Fruit fly (Drosophila melanogaster): Measurements from ENCODE around the gene CG33223.

CG33223 gene

DNA sequence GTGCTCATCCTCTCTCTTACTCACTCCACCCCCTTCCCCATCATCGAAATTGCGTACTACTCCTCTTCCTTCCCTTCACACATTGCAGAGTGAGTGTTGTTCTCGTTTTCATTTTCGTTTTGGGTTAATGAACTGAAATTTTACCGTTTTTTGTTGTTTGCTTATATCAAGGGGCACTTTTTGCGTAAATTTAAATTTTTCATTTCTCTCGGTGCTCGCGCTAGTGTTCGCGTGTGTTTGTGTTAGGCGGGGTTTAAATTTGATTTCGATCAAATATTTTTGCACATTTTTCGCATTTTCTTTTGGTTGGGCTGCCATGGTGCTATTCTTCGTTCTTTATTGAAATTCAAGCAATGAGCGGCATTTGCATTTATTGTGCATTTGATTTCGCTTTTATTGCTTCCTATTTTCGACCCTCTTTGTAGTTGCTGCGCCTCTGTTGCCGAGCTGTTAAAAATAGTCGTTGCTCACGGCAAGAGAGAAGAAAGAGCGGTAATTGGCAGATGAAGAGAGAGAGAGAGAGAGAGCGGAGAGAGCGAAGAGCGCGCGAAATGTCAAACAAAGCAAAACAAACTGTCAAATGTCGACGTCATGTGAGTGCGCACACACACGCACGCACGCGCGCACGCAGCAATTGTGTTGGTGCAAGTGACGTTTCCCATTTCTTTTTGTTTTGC, 62.8 kb downstream of the CG33223 start (continued):
- TF ChIP-seq Chrac-16 (GFP tag; optimal IDR thresholded peaks at IDR 0.05), result no peak
- peak; percentile 39 for TF ChIP-seq sens (GFP tag)
- peak; percentile 73 for TF ChIP-seq ewg (GFP tag; optimal IDR thresholded peaks at IDR 0.05)
- TF ChIP-seq Dad (GFP tag; optimal IDR thresholded peaks at IDR 0.05), result no peak
- TF ChIP-seq Adf1 (GFP tag; IDR thresholded peaks at IDR 0.05), result peak; percentile 48; the same call in 1 of the 2 replicates
- TF ChIP-seq CG18599 (GFP tag; optimal IDR thresholded peaks at IDR 0.05), result no peak
- no peak for TF ChIP-seq TFAM (GFP tag; optimal IDR thresholded peaks at IDR 0.05)
- TF ChIP-seq Poxn (GFP tag; IDR thresholded peaks at IDR 0.05), result no peak
- TF ChIP-seq Stat92E (GFP tag; optimal IDR thresholded peaks at IDR 0.05), result peak in 1 of 3 experiments; percentile 84
- peak; percentile 2 for TF ChIP-seq nerfin-1 (tag; optimal IDR thresholded peaks at IDR 0.05)
- TF ChIP-seq Sin3A (optimal IDR thresholded peaks at IDR 0.05), result no peak
- peak in 1 of 3 experiments; percentile 43 for TF ChIP-seq lola (GFP tag; optimal IDR thresholded peaks at IDR 0.05)
- TF ChIP-seq Dfd (GFP tag; optimal IDR thresholded peaks at IDR 0.05), result peak; percentile 52 to 90
- TF ChIP-seq ken (GFP tag; IDR thresholded peaks at IDR 0.05), result peak; percentile 50; the same call in 1 of the 3 replicates
- TF ChIP-seq jumu (GFP tag; optimal IDR thresholded peaks at IDR 0.05), result no peak
- TF ChIP-seq crp (GFP tag; optimal IDR thresholded peaks at IDR 0.05), result no peak
- TF ChIP-seq Drgx (GFP tag; IDR thresholded peaks at IDR 0.05), result peak; percentile 60
- TF ChIP-seq sqz (GFP tag; optimal IDR thresholded peaks at IDR 0.05), result peak; percentile 60
- peak; percentile 85 for TF ChIP-seq cg (GFP tag; optimal IDR thresholded peaks at IDR 0.05)
- TF ChIP-seq Dll (GFP tag; IDR thresholded peaks at IDR 0.05; ENCODE audit: partially characterized antibody), result peak; percentile 58; the same call in 1 of the 4 replicates
- peak; percentile 40 for TF ChIP-seq HLHmδ (GFP tag; optimal IDR thresholded peaks at IDR 0.05)
- TF ChIP-seq HmgD (GFP tag; optimal IDR thresholded peaks at IDR 0.05), result no peak
- no peak for TF ChIP-seq tll (GFP tag; optimal IDR thresholded peaks at IDR 0.05)
- peak; percentile 56; the same call in 2 of the 3 replicates for TF ChIP-seq CG34224 (GFP tag; IDR thresholded peaks at IDR 0.05; ENCODE audit: partially characterized antibody)
- TF ChIP-seq sim (GFP tag; IDR thresholded peaks at IDR 0.05), result 0 out of 2 replicates have a peak, but pooled peaks have one; percentile 39
- TF ChIP-seq CG3163 (GFP tag; optimal IDR thresholded peaks at IDR 0.05), result peak; percentile 57
- TF ChIP-seq Ets97D (GFP tag; optimal IDR thresholded peaks at IDR 0.05), result no peak
- 0 out of 3 replicates have a peak, but pooled peaks have one; percentile 52 for TF ChIP-seq so (GFP tag; IDR thresholded peaks at IDR 0.05)
- TF ChIP-seq CG13424 (tag; optimal IDR thresholded peaks at IDR 0.05), result no peak
- TF ChIP-seq CG17829 (tag; optimal IDR thresholded peaks at IDR 0.05), result peak; percentile 3
- 0 out of 2 replicates have a peak, but pooled peaks have one; percentile 13 for TF ChIP-seq CG5953 (GFP tag; IDR thresholded peaks at IDR 0.05)
- no peak for TF ChIP-seq cato (GFP tag; optimal IDR thresholded peaks at IDR 0.05; ENCODE audit: borderline replicate concordance)
- peak; percentile 21; the same call in 1 of the 2 replicates for TF ChIP-seq hbn (GFP tag; IDR thresholded peaks at IDR 0.05; ENCODE audit: partially characterized antibody)
- TF ChIP-seq pum (GFP tag; optimal IDR thresholded peaks at IDR 0.05), result no peak
- no peak for TF ChIP-seq CG17802 (tag; optimal IDR thresholded peaks at IDR 0.05)
- TF ChIP-seq CG3847 (GFP tag; IDR thresholded peaks at IDR 0.05), result no peak
- peak; percentile 30 for TF ChIP-seq CG12769 (tag; optimal IDR thresholded peaks at IDR 0.05)
- peak; percentile 83 for TF ChIP-seq lbe (GFP tag; optimal IDR thresholded peaks at IDR 0.05)
- no peak for TF ChIP-seq Sox102F (GFP tag; optimal IDR thresholded peaks at IDR 0.05)
- peak; percentile 7 for TF ChIP-seq fd64A (GFP tag; optimal IDR thresholded peaks at IDR 0.05)
- TF ChIP-seq Ada2b (GFP tag; IDR thresholded peaks at IDR 0.05), result no peak
- peak; percentile 9 for TF ChIP-seq cwo (GFP tag; optimal IDR thresholded peaks at IDR 0.05)
- no peak for TF ChIP-seq gem (tag; optimal IDR thresholded peaks at IDR 0.05)
- peak; percentile 19 for TF ChIP-seq CG5180 (GFP tag; optimal IDR thresholded peaks at IDR 0.05)
- TF ChIP-seq wor (GFP tag; IDR thresholded peaks at IDR 0.05), result no peak
- TF ChIP-seq kah (GFP tag; optimal IDR thresholded peaks at IDR 0.05), result peak; percentile 27
- peak; percentile 60; the same call in 1 of the 2 replicates for TF ChIP-seq vvl (GFP tag; IDR thresholded peaks at IDR 0.05)
- TF ChIP-seq Hr39 (optimal IDR thresholded peaks at IDR 0.05), result peak; percentile 96
